Fruit fly (Drosophila melanogaster) whole organism, embryonic: Measurements from ENCODE around the gene CG17786.

Experiments
- Aef1 ChIP-seq: fragments of 200-800 bp; sonication (Bioruptor generic); IDR thresholded peaks from 3 replicates; pipeline ENCODE4 v1.3.6; 2022; ENCODE audit warnings: missing biosample characterization, missing genetic modification characterization
- BtbVII ChIP-seq: fragments of 200-800 bp; sonication (Bioruptor generic); optimal IDR thresholded peaks from 3 replicates; lab custom pipeline; 2017; ENCODE audit warnings: missing biosample characterization, mild to moderate bottlenecking, missing genetic modification characterization
- CG10654 ChIP-seq: fragments of 200-800 bp; sonication (Bioruptor generic); optimal IDR thresholded peaks from 2 replicates; lab custom pipeline; 2016; ENCODE audit warnings: missing biosample characterization, missing genetic modification characterization
- CG11085 ChIP-seq: fragments of 200-800 bp; sonication (Bioruptor generic); IDR thresholded peaks from 2 replicates; pipeline ENCODE4 v1.3.6; 2022; ENCODE audit warnings: missing biosample characterization, missing genetic modification characterization
- CG12659 ChIP-seq: fragments of 200-800 bp; sonication (Bioruptor generic); optimal IDR thresholded peaks from 3 replicates; lab custom pipeline; 2017; ENCODE audit warnings: mild to moderate bottlenecking, missing biosample characterization, missing genetic modification reagents, missing genetic modification characterization
- CG14014 ChIP-seq: fragments of 200-800 bp; sonication (Bioruptor generic); IDR thresholded peaks from 2 replicates; pipeline ENCODE4 v1.3.6; 2022; ENCODE audit warnings: missing biosample characterization, missing genetic modification characterization
- CG14441 ChIP-seq: fragments of 200-800 bp; sonication (Bioruptor generic); IDR thresholded peaks from 2 replicates; pipeline ENCODE4 v1.3.6; 2022; ENCODE audit warnings: missing biosample characterization, missing genetic modification characterization
- CG1602 ChIP-seq: fragments of 200-800 bp; sonication (Bioruptor generic); optimal IDR thresholded peaks from 3 replicates; lab custom pipeline; 2016; ENCODE audit warnings: missing biosample characterization, missing genetic modification characterization
- CG17568 ChIP-seq: fragments of 200-800 bp; sonication (Bioruptor generic); optimal IDR thresholded peaks from 2 replicates; lab custom pipeline; 2018; ENCODE audit warnings: missing biosample characterization, mild to moderate bottlenecking, missing genetic modification characterization, moderate library complexity
- CG18476 ChIP-seq: fragments of 200-800 bp; sonication (Bioruptor generic); optimal IDR thresholded peaks from 2 replicates; lab custom pipeline; 2016; ENCODE audit warnings: missing biosample characterization, mild to moderate bottlenecking, missing genetic modification characterization
- CG4328 ChIP-seq: fragments of 200-800 bp; sonication (Bioruptor generic); optimal IDR thresholded peaks from 3 replicates; lab custom pipeline; 2017; ENCODE audit warnings: missing biosample characterization, missing genetic modification reagents, missing genetic modification characterization
- CG4404 ChIP-seq: fragments of 200-800 bp; sonication (Bioruptor generic); IDR thresholded peaks from 2 replicates; pipeline ENCODE4 v1.3.6; 2022; ENCODE audit warnings: missing biosample characterization, missing genetic modification characterization
- CG5953 ChIP-seq: fragments of 200-800 bp; sonication (Bioruptor generic); IDR thresholded peaks from 2 replicates; pipeline ENCODE4 v1.3.6; 2022; ENCODE audit warnings: missing biosample characterization, missing genetic modification characterization
- CG6654 ChIP-seq: fragments of 200-800 bp; sonication (Bioruptor generic); optimal IDR thresholded peaks from 2 replicates; lab custom pipeline; 2017; ENCODE audit warnings: missing biosample characterization, mild to moderate bottlenecking, missing genetic modification characterization
- CG6813 ChIP-seq: fragments of 200-800 bp; sonication (Bioruptor generic); optimal IDR thresholded peaks from 2 replicates; lab custom pipeline; 2017; ENCODE audit warnings: missing biosample characterization, missing genetic modification characterization, mild to moderate bottlenecking, moderate library complexity, missing genetic modification reagents
- CG7786 ChIP-seq: fragments of 200-800 bp; sonication (Bioruptor generic); optimal IDR thresholded peaks from 2 replicates; lab custom pipeline; 2016; ENCODE audit warnings: missing biosample characterization, missing genetic modification characterization
- CG8359 ChIP-seq: fragments of 200-800 bp; sonication (Bioruptor generic); optimal IDR thresholded peaks from 2 replicates; lab custom pipeline; 2017; ENCODE audit warnings: missing biosample characterization, mild to moderate bottlenecking, missing genetic modification characterization, borderline replicate concordance
- CG8924 ChIP-seq: fragments of 200-800 bp; optimal IDR thresholded peaks from 3 replicates; lab custom pipeline; 2019; ENCODE audit warnings: missing biosample characterization, mild to moderate bottlenecking, missing genetic modification characterization, moderate library complexity
- CG9215 ChIP-seq: fragments of 200-800 bp; sonication (Bioruptor generic); IDR thresholded peaks from 2 replicates; pipeline ENCODE4 v1.3.6; 2022; ENCODE audit warnings: missing biosample characterization, missing genetic modification characterization
- Dad ChIP-seq: fragments of 200-800 bp; sonication (Bioruptor generic); optimal IDR thresholded peaks from 3 replicates; lab custom pipeline; 2016; ENCODE audit warnings: missing biosample characterization, missing genetic modification characterization
- Dbx ChIP-seq: fragments of 200-800 bp; sonication (Bioruptor generic); IDR thresholded peaks from 3 replicates; pipeline ENCODE4 v1.3.6; 2022; ENCODE audit warnings: missing biosample characterization, missing genetic modification characterization
- Dek ChIP-seq: fragments of 200-800 bp; sonication (Bioruptor generic); optimal IDR thresholded peaks from 3 replicates; lab custom pipeline; 2019; ENCODE audit warnings: missing biosample characterization, mild to moderate bottlenecking, missing genetic modification characterization, moderate library complexity
- Dip3 ChIP-seq: fragments of 200-800 bp; sonication (Bioruptor generic); optimal IDR thresholded peaks from 3 replicates; lab custom pipeline; 2016; ENCODE audit warnings: missing biosample characterization, missing genetic modification characterization
- HLH4C ChIP-seq: fragments of 200-800 bp; sonication (Bioruptor generic); IDR thresholded peaks from 3 replicates; pipeline ENCODE4 v1.3.6; 2022; ENCODE audit warnings: missing biosample characterization, missing genetic modification characterization; ENCODE audit not compliant: partially characterized antibody
- Hmx ChIP-seq: fragments of 200-800 bp; sonication (Bioruptor generic); optimal IDR thresholded peaks from 2 replicates; lab custom pipeline; 2016; ENCODE audit warnings: missing biosample characterization, missing genetic modification characterization
- Hr51 ChIP-seq, 2 experiments: fragments of 200-800 bp; sonication (Bioruptor generic); optimal IDR thresholded peaks; 2 replicates in 1 of 2; 3 replicates in 1 of 2; lab custom pipeline; 2016 to 2018; ENCODE audit warnings: missing biosample characterization in 2 of 2, missing genetic modification characterization in 2 of 2, mild to moderate bottlenecking in 1 of 2, moderate library complexity in 1 of 2
- Max ChIP-seq: fragments of 200-800 bp; sonication (Bioruptor generic); optimal IDR thresholded peaks from 2 replicates; lab custom pipeline; 2016; ENCODE audit warnings: missing biosample characterization, mild to moderate bottlenecking, missing genetic modification characterization
- Mrtf ChIP-seq: fragments of 200-800 bp; sonication (Bioruptor generic); IDR thresholded peaks from 3 replicates; pipeline ENCODE4 v1.3.6; 2022; ENCODE audit warnings: missing biosample characterization, missing genetic modification characterization
- Opbp ChIP-seq: fragments of 200-800 bp; sonication (Bioruptor generic); IDR thresholded peaks from 3 replicates; pipeline ENCODE4 v1.3.6; 2022; ENCODE audit warnings: missing biosample characterization, missing genetic modification characterization; ENCODE audit not compliant: partially characterized antibody
- Pdp1 ChIP-seq, 2 experiments: fragments of 200-800 bp; sonication (Bioruptor generic); optimal IDR thresholded peaks; 3 replicates each; lab custom pipeline; 2016; ENCODE audit warnings: missing biosample characterization in 2 of 2, missing genetic modification characterization in 2 of 2, mild to moderate bottlenecking in 1 of 2, moderate library complexity in 1 of 2
- Sox102F ChIP-seq: fragments of 200-800 bp; sonication (Bioruptor generic); optimal IDR thresholded peaks from 2 replicates; lab custom pipeline; 2018; ENCODE audit warnings: missing biosample characterization, mild to moderate bottlenecking, missing genetic modification characterization, moderate library complexity
- Sry-β ChIP-seq: fragments of 200-800 bp; sonication (Bioruptor generic); optimal IDR thresholded peaks from 2 replicates; lab custom pipeline; 2018; ENCODE audit warnings: missing biosample characterization, mild to moderate bottlenecking, missing genetic modification characterization, moderate library complexity
- Usf ChIP-seq: fragments of 200-800 bp; sonication (Bioruptor generic); optimal IDR thresholded peaks from 2 replicates; lab custom pipeline; 2017; ENCODE audit warnings: missing genotype, missing biosample characterization, missing genetic modification characterization
- az2 ChIP-seq: fragments of 200-800 bp; sonication (Bioruptor generic); optimal IDR thresholded peaks from 3 replicates; lab custom pipeline; 2016; ENCODE audit warnings: missing biosample characterization, missing genetic modification characterization
- chif ChIP-seq, 2 experiments: fragments of 200-800 bp; sonication (Bioruptor generic); optimal IDR thresholded peaks; 3 replicates each; lab custom pipeline; 2016; ENCODE audit warnings: missing biosample characterization in 2 of 2, missing genetic modification characterization in 2 of 2
- gcm2 ChIP-seq: fragments of 200-800 bp; sonication (Bioruptor generic); optimal IDR thresholded peaks from 2 replicates; lab custom pipeline; 2016; ENCODE audit warnings: missing biosample characterization, missing genetic modification characterization
- hkb ChIP-seq, 2 experiments: fragments of 200-800 bp in 1 of 2; fragments of >200 bp in 1 of 2; sonication (Bioruptor generic) in 1 of 2; IDR thresholded peaks in 1 of 2; optimal IDR thresholded peaks in 1 of 2; 2 replicates each; pipeline versions ENCODE4 v1.3.6 to Lab custom; 2017 to 2022; ENCODE audit warnings: missing biosample characterization in 1 of 2, missing genetic modification characterization in 1 of 2
- jing ChIP-seq: fragments of 200-800 bp; sonication (Bioruptor generic); optimal IDR thresholded peaks from 2 replicates; lab custom pipeline; 2018; ENCODE audit warnings: missing biosample characterization, mild to moderate bottlenecking, missing genetic modification characterization
- org-1 ChIP-seq: fragments of 200-800 bp; sonication (Bioruptor generic); optimal IDR thresholded peaks from 2 replicates; lab custom pipeline; 2017; ENCODE audit warnings: missing biosample characterization, missing genetic modification characterization
- pho ChIP-seq: fragments of 200-800 bp; sonication (Bioruptor generic); optimal IDR thresholded peaks from 2 replicates; lab custom pipeline; 2016; ENCODE audit warnings: missing biosample characterization, missing genetic modification characterization
- salm ChIP-seq: fragments of 200-800 bp; sonication (Bioruptor generic); optimal IDR thresholded peaks from 2 replicates; lab custom pipeline; 2018; ENCODE audit warnings: missing biosample characterization, mild to moderate bottlenecking, missing genetic modification characterization
- slp2 ChIP-seq: fragments of 200-800 bp; sonication (Bioruptor generic); optimal IDR thresholded peaks from 2 replicates; lab custom pipeline; 2016; ENCODE audit warnings: missing biosample characterization, missing genetic modification characterization
- sob ChIP-seq: fragments of 200-800 bp; sonication (Bioruptor generic); IDR thresholded peaks from 2 replicates; pipeline ENCODE4 v1.3.6; 2022; ENCODE audit warnings: missing biosample characterization, missing genetic modification characterization
- tap ChIP-seq: fragments of 200-800 bp; optimal IDR thresholded peaks from 3 replicates; lab custom pipeline; 2019; ENCODE audit warnings: missing biosample characterization, mild to moderate bottlenecking, missing genetic modification characterization, moderate library complexity
- vnd ChIP-seq: fragments of 200-800 bp; sonication (Bioruptor generic); IDR thresholded peaks from 3 replicates; pipeline ENCODE4 v1.3.6; 2022; ENCODE audit warnings: missing biosample characterization, missing genetic modification characterization; ENCODE audit not compliant: partially characterized antibody
- z ChIP-seq: fragments of 200-800 bp; sonication (Bioruptor generic); IDR thresholded peaks from 3 replicates; pipeline ENCODE4 v1.3.6; 2022; ENCODE audit warnings: missing biosample characterization, missing genetic modification characterization
- zfh2 ChIP-seq: fragments of 200-800 bp; sonication (Bioruptor generic); optimal IDR thresholded peaks from 2 replicates; lab custom pipeline; 2016; ENCODE audit warnings: missing biosample characterization, missing genetic modification characterization

The CG17786 gene

DNA sequence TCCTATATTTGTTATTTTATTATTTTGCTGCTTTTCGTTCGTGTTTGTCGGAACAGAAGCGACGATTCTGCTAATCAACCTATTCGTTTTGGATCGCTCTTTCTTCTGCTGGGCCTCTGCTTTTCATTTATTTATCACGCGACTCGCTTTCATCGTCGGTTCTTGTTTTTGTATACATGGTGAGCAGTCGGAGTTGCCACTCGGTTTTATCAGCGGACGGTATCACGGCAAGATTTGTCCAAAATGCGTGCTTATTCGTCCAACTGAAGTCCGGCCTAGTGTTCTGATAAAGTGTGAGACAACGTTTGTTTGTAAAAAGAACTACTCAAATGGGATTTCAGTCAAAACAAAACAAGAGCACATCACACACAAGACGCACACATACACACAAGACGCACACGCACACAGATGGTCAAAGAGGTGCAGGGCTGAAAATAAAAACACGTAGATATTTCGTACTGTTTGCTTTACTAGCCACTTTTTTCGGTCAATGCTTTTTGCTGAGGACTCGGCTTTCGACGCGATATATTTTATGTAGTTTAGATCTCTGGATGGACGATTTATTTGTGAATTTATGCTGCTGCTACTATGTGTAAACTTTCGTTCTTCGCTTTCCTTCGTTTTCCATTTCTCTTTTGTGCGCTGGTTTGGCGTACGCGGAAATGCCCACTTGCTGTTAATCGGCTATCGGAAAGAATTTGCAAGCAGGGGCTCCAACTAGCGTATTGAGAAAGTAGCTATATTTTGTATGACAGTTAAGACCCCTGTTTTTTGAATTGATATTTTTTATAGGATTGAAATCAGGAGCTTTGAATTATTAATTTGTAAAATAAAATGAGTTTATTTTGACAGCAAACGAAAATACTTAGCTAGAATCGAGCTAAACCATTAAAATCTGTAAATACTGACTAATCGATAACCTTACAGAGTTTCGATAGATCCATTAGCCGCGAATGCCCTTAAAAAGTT lies 3.1 kb upstream of the CG17786 start, which contains the start of gene twin (continued):
- TF ChIP-seq CG9215, result no peak; the same call in 1 of the 2 replicates
- no peak for TF ChIP-seq gcm2 (GFP tag; lab: Kevin White, UChicago)
- peak; percentile 64 for TF ChIP-seq CG10654 (GFP tag; lab: Kevin White, UChicago)
- TF ChIP-seq Max (GFP tag; lab: Kevin White, UChicago), result peak; percentile 47
- no peak for TF ChIP-seq jing (GFP tag; lab: Kevin White, UChicago)
- TF ChIP-seq CG14014 (GFP tag; lab: Robert Waterston, UW), result peak; percentile 48; the same call in 1 of the 2 replicates
- TF ChIP-seq org-1 (GFP tag; lab: Kevin White, UChicago), result no peak
- no peak; the same call in 1 of the 2 replicates for TF ChIP-seq CG14441 (GFP tag; lab: Robert Waterston, UW)
- no peak for TF ChIP-seq slp2 (GFP tag; lab: Kevin White, UChicago)
- TF ChIP-seq Mrtf (GFP tag; lab: Robert Waterston, UW), result no peak
- peak in 1 of 2 experiments; percentile 80 for TF ChIP-seq Hr51 (GFP tag; optimal IDR thresholded peaks at IDR 0.05; lab: Kevin White, UChicago)
- peak; percentile 39 for TF ChIP-seq hkb (optimal IDR thresholded peaks at IDR 0.05; lab: Kevin White, UChicago)
- TF ChIP-seq hkb (GFP tag; IDR thresholded peaks at IDR 0.05; lab: Robert Waterston, UW), result peak; percentile 59
- TF ChIP-seq Dek (tag; lab: Kevin White, UChicago), result peak; percentile 54
- no peak for TF ChIP-seq Usf (GFP tag; lab: Kevin White, UChicago)
- no peak for TF ChIP-seq CG5953 (GFP tag; lab: Robert Waterston, UW)
- TF ChIP-seq salm (tag; lab: Kevin White, UChicago), result no peak
- no peak for TF ChIP-seq CG17568
- 0 out of 3 replicates have a peak, but pooled peaks have one; percentile 23 for TF ChIP-seq Aef1 (GFP tag; lab: Robert Waterston, UW)
- TF ChIP-seq Dad, result peak; percentile 54
- peak; percentile 11 to 69 for TF ChIP-seq chif (GFP tag; optimal IDR thresholded peaks at IDR 0.05; lab: Kevin White, UChicago)
- TF ChIP-seq BtbVII (GFP tag; lab: Kevin White, UChicago), result no peak
- TF ChIP-seq CG6813 (GFP tag; lab: Kevin White, UChicago), result no peak
- TF ChIP-seq z, result no peak
- TF ChIP-seq Opbp, result no peak; the same call in 2 of the 3 replicates
- TF ChIP-seq CG8924, result peak; percentile 57
- peak; percentile 62 for TF ChIP-seq sob (GFP tag; lab: Robert Waterston, UW)
- peak; percentile 57 for TF ChIP-seq CG1602 (GFP tag; lab: Kevin White, UChicago)
- no peak for TF ChIP-seq CG4404 (GFP tag; lab: Robert Waterston, UW)
- TF ChIP-seq HLH4C (GFP tag; lab: Robert Waterston, UW), result peak; percentile 81
- peak; percentile 86 for TF ChIP-seq Sry-β
- peak; percentile 5 for TF ChIP-seq CG4328 (GFP tag; lab: Kevin White, UChicago)
- TF ChIP-seq CG12659 (GFP tag; lab: Kevin White, UChicago), result peak; percentile 73
- TF ChIP-seq CG8359 (GFP tag; lab: Kevin White, UChicago), result no peak
- peak; percentile 48 for TF ChIP-seq az2 (GFP tag; lab: Kevin White, UChicago)
- peak; percentile 46 for TF ChIP-seq CG18476 (GFP tag; lab: Kevin White, UChicago)
- TF ChIP-seq Pdp1 (GFP tag; optimal IDR thresholded peaks at IDR 0.05; lab: Kevin White, UChicago), result peak; percentile 51 to 68
- TF ChIP-seq Hmx, result peak; percentile 47
- TF ChIP-seq CG11085, result no peak
- peak; percentile 65 for TF ChIP-seq vnd (GFP tag; lab: Robert Waterston, UW)
- TF ChIP-seq Dip3 (GFP tag; lab: Kevin White, UChicago), result peak; percentile 74
- TF ChIP-seq Sox102F, result no peak
- peak; percentile 72 for TF ChIP-seq zfh2 (GFP tag; lab: Kevin White, UChicago)
- no peak for TF ChIP-seq CG6654
- TF ChIP-seq tap (tag; lab: Kevin White, UChicago), result no peak
- peak; percentile 67 for TF ChIP-seq CG7786 (GFP tag; lab: Kevin White, UChicago)
- TF ChIP-seq Dbx, result peak; percentile 42; the same call in 1 of the 3 replicates
- TF ChIP-seq pho (GFP tag; lab: Kevin White, UChicago), result peak; percentile 68
